Worm (Caenorhabditis elegans): ENCODE results near the gene mab-9.

ce11 chrII:551245-551904 lies 35.6 kb downstream of the mab-9 start, which contains the start of gene lips-7:
- TF ChIP-seq hnd-1 (tag; optimal IDR thresholded peaks at IDR 0.05) (no peak), ceh-13 (GFP tag; optimal IDR thresholded peaks at IDR 0.05) (no peak), hmbx-1 (tag; optimal IDR thresholded peaks at IDR 0.05) (no peak), tra-4 (tag; optimal IDR thresholded peaks at IDR 0.05) (no peak), ets-7 (tag; optimal IDR thresholded peaks at IDR 0.05) (no peak)
